Fruit fly (Drosophila melanogaster) whole organism, prepupa: ENCODE measurements around the gene CG15696.

Experiments used
- Blimp-1 ChIP-seq: fragments of 200-800 bp; sonication (Bioruptor generic); optimal IDR thresholded peaks from 3 replicates; lab custom pipeline; 2017; ENCODE audit warnings: missing biosample characterization, missing genetic modification characterization, mild to moderate bottlenecking, moderate library complexity, missing genetic modification reagents
- CG10631 ChIP-seq: fragments of 200-800 bp; sonication (Bioruptor generic); optimal IDR thresholded peaks from 2 replicates; lab custom pipeline; 2016; ENCODE audit warnings: missing biosample characterization, missing genetic modification characterization
- CG11294 ChIP-seq: fragments of 200-800 bp; sonication (Bioruptor generic); IDR thresholded peaks from 2 replicates; pipeline ENCODE4 v1.3.6; 2022; ENCODE audit warnings: missing biosample characterization, missing genetic modification characterization
- CG11762 ChIP-seq: fragments of 200-800 bp; sonication (Bioruptor generic); optimal IDR thresholded peaks from 3 replicates; lab custom pipeline; 2016; ENCODE audit warnings: missing biosample characterization, missing genetic modification characterization; ENCODE audit not compliant: insufficient read depth
- CG11902 ChIP-seq: fragments of 200-800 bp; sonication (Bioruptor generic); optimal IDR thresholded peaks from 3 replicates; lab custom pipeline; 2016; ENCODE audit warnings: missing biosample characterization, missing genetic modification characterization
- CG1621 ChIP-seq: fragments of 200-800 bp; sonication (Bioruptor generic); optimal IDR thresholded peaks from 3 replicates; lab custom pipeline; 2018; ENCODE audit warnings: missing biosample characterization, mild to moderate bottlenecking, missing genetic modification characterization
- CG3032 ChIP-seq: fragments of 200-800 bp; optimal IDR thresholded peaks from 2 replicates; lab custom pipeline; 2019; ENCODE audit warnings: missing biosample characterization, mild to moderate bottlenecking, missing genetic modification characterization, moderate library complexity
- CG31627 ChIP-seq: fragments of 200-800 bp; sonication (Bioruptor generic); optimal IDR thresholded peaks from 3 replicates; lab custom pipeline; 2016; ENCODE audit warnings: missing biosample characterization, missing genetic modification characterization
- CG34406 ChIP-seq: fragments of 200-800 bp; sonication (Bioruptor generic); optimal IDR thresholded peaks from 3 replicates; lab custom pipeline; 2016; ENCODE audit warnings: missing biosample characterization, missing genetic modification characterization
- CG4318 ChIP-seq: fragments of 200-800 bp; sonication (Bioruptor generic); optimal IDR thresholded peaks from 3 replicates; lab custom pipeline; 2017; ENCODE audit warnings: missing biosample characterization, mild to moderate bottlenecking, missing genetic modification characterization
- CG6792 ChIP-seq: fragments of 200-800 bp; sonication (Bioruptor generic); optimal IDR thresholded peaks from 3 replicates; lab custom pipeline; 2016; ENCODE audit warnings: missing biosample characterization, missing genetic modification characterization
- CG6808 ChIP-seq: fragments of 200-800 bp; sonication (Bioruptor generic); optimal IDR thresholded peaks from 3 replicates; lab custom pipeline; 2017; ENCODE audit warnings: missing biosample characterization, missing genetic modification characterization, mild to moderate bottlenecking, moderate library complexity, missing genetic modification reagents
- CG7368 ChIP-seq: fragments of 200-800 bp; sonication (Bioruptor generic); optimal IDR thresholded peaks from 3 replicates; lab custom pipeline; 2016; ENCODE audit warnings: missing biosample characterization, missing genetic modification characterization
- Eip75B ChIP-seq: fragments of 200-800 bp; sonication (Bioruptor generic); optimal IDR thresholded peaks from 3 replicates; lab custom pipeline; 2016; ENCODE audit warnings: missing biosample characterization, missing genetic modification characterization
- Eip93F ChIP-seq: fragments of 200-800 bp; sonication (Bioruptor generic); optimal IDR thresholded peaks from 2 replicates; lab custom pipeline; 2016; ENCODE audit warnings: missing biosample characterization, mild to moderate bottlenecking, missing genetic modification characterization
- Gug ChIP-seq: fragments of 200-800 bp; sonication (Bioruptor generic); IDR thresholded peaks from 2 replicates; pipeline ENCODE4 v1.3.6; 2022; ENCODE audit warnings: missing biosample characterization, missing genetic modification characterization
- Hr38 ChIP-seq: sonication (Bioruptor generic); optimal IDR thresholded peaks from 2 replicates; lab custom pipeline; 2016; ENCODE audit warnings: missing biosample characterization, missing genetic modification characterization
- Hr4 ChIP-seq: fragments of 200-800 bp; sonication (Bioruptor generic); optimal IDR thresholded peaks from 3 replicates; lab custom pipeline; 2016; ENCODE audit warnings: missing biosample characterization, missing genetic modification characterization
- Lpt ChIP-seq: fragments of 200-800 bp; sonication (Bioruptor generic); optimal IDR thresholded peaks from 3 replicates; lab custom pipeline; 2016; ENCODE audit warnings: missing biosample characterization, missing genetic modification characterization
- Met ChIP-seq: fragments of 200-800 bp; sonication (Bioruptor generic); optimal IDR thresholded peaks from 3 replicates; lab custom pipeline; 2016; ENCODE audit warnings: missing biosample characterization, missing genetic modification characterization
- Smox ChIP-seq: fragments of 200-800 bp; sonication (Bioruptor generic); optimal IDR thresholded peaks from 3 replicates; lab custom pipeline; 2016; ENCODE audit warnings: missing biosample characterization, missing genetic modification characterization
- Sox102F ChIP-seq: fragments of 200-800 bp; sonication (Bioruptor generic); optimal IDR thresholded peaks from 2 replicates; lab custom pipeline; 2016; ENCODE audit warnings: missing biosample characterization, mild to moderate bottlenecking, missing genetic modification characterization
- Sox14 ChIP-seq: fragments of 200-800 bp; sonication (Bioruptor generic); optimal IDR thresholded peaks from 3 replicates; lab custom pipeline; 2016; ENCODE audit warnings: missing biosample characterization, missing genetic modification characterization
- Sox15 ChIP-seq: fragments of 200-800 bp; sonication (Bioruptor generic); optimal IDR thresholded peaks from 3 replicates; lab custom pipeline; 2016; ENCODE audit warnings: missing biosample characterization, missing genetic modification characterization
- achi ChIP-seq: fragments of 200-800 bp; sonication (Bioruptor generic); optimal IDR thresholded peaks from 3 replicates; lab custom pipeline; 2016; ENCODE audit warnings: missing biosample characterization, missing genetic modification characterization
- cyc ChIP-seq: fragments of 200-800 bp; sonication (Bioruptor generic); optimal IDR thresholded peaks from 3 replicates; lab custom pipeline; 2016; ENCODE audit warnings: missing biosample characterization, missing genetic modification characterization
- dsx ChIP-seq: fragments of 200-800 bp; optimal IDR thresholded peaks from 3 replicates; lab custom pipeline; 2019; ENCODE audit warnings: missing biosample characterization, mild to moderate bottlenecking, missing genetic modification characterization, moderate library complexity; ENCODE audit not compliant: poor library complexity, severe bottlenecking
- fd85E ChIP-seq: fragments of 200-800 bp; sonication (Bioruptor generic); optimal IDR thresholded peaks from 3 replicates; lab custom pipeline; 2016; ENCODE audit warnings: missing biosample characterization, missing genetic modification characterization
- lz ChIP-seq: fragments of 200-800 bp; sonication (Bioruptor generic); optimal IDR thresholded peaks from 3 replicates; lab custom pipeline; 2016; ENCODE audit warnings: missing biosample characterization, missing genetic modification characterization
- net ChIP-seq: fragments of 200-800 bp; sonication (Bioruptor generic); optimal IDR thresholded peaks from 3 replicates; lab custom pipeline; 2016; ENCODE audit warnings: missing biosample characterization, missing genetic modification characterization
- pdm3 ChIP-seq: fragments of 200-800 bp; sonication (Bioruptor generic); optimal IDR thresholded peaks from 3 replicates; lab custom pipeline; 2016; ENCODE audit warnings: missing biosample characterization, missing genetic modification characterization
- salr ChIP-seq, 2 experiments: fragments of 200-800 bp; sonication (Bioruptor generic); optimal IDR thresholded peaks; 3 replicates each; lab custom pipeline; 2016 to 2018; ENCODE audit warnings: missing biosample characterization in 2 of 2, missing genetic modification characterization in 2 of 2, mild to moderate bottlenecking in 1 of 2
- spab ChIP-seq: fragments of 200-800 bp; sonication (Bioruptor generic); optimal IDR thresholded peaks from 2 replicates; lab custom pipeline; 2017; ENCODE audit warnings: missing biosample characterization, mild to moderate bottlenecking, missing genetic modification characterization, missing genetic modification reagents
- ss ChIP-seq, 2 experiments: fragments of 200-800 bp; sonication (Bioruptor generic); optimal IDR thresholded peaks; 2 replicates in 1 of 2; 3 replicates in 1 of 2; lab custom pipeline; 2017 to 2018; ENCODE audit warnings: mild to moderate bottlenecking in 2 of 2, missing biosample characterization in 2 of 2, missing genetic modification characterization in 2 of 2, moderate library complexity in 1 of 2
- svp ChIP-seq: fragments of 200-800 bp; sonication (Bioruptor generic); peaks from one replicate; lab custom pipeline; 2016; ENCODE audit warnings: missing biosample characterization, missing genetic modification characterization
- topi ChIP-seq: fragments of 200-800 bp; sonication (Bioruptor generic); optimal IDR thresholded peaks from 3 replicates; lab custom pipeline; 2016; ENCODE audit warnings: missing biosample characterization, missing genetic modification characterization
- vri ChIP-seq: fragments of 200-800 bp; sonication (Bioruptor generic); optimal IDR thresholded peaks from 3 replicates; lab custom pipeline; 2016; ENCODE audit warnings: missing biosample characterization, mild to moderate bottlenecking, missing genetic modification characterization

Gene CG15696

dm6 chr3R:20859845-20860244, 13.0 kb downstream of the CG15696 start, which contains the start of gene Ir93a (continued):
- no peak for TF ChIP-seq Blimp-1 (GFP tag; lab: Kevin White, UChicago)

dm6 chr3R:20866204-20866603, 19.3 kb downstream of the CG15696 start, which contains the start of gene KaiR1D:
TSS of gene KaiR1D (minus strand) at chr3R:20866231.
- TF ChIP-seq achi, result peak; percentile 38
- TF ChIP-seq CG4318 (GFP tag; lab: Kevin White, UChicago), result no peak
- TF ChIP-seq spab (GFP tag; lab: Kevin White, UChicago), result no peak
- TF ChIP-seq CG7368 (GFP tag; lab: Kevin White, UChicago), result peak; percentile 27
- TF ChIP-seq CG11294, result no peak
- TF ChIP-seq fd85E, result no peak

- TF ChIP-seq Lpt, result no peak
- TF ChIP-seq Hr38, result no peak
- TF ChIP-seq CG3032 (tag; lab: Kevin White, UChicago), result no peak
- TF ChIP-seq vri, result no peak
- TF ChIP-seq CG1621 (tag; lab: Kevin White, UChicago), result no peak
Observed at dm6 chr3R:20870736-20871135, 23.9 kb downstream of the CG15696 start, which contains the start of gene TotA. TSS of gene TotA (plus strand) at chr3R:20871036.

- no peak for TF ChIP-seq Sox102F (GFP tag; lab: Kevin White, UChicago)
- TF ChIP-seq Sox14 (GFP tag; lab: Kevin White, UChicago), result no peak
- TF ChIP-seq achi, result no peak
- no peak for TF ChIP-seq Smox (GFP tag; lab: Kevin White, UChicago)
- TF ChIP-seq Eip75B (GFP tag; lab: Kevin White, UChicago), result no peak
- no peak for TF ChIP-seq ss (GFP tag; optimal IDR thresholded peaks at IDR 0.05; lab: Kevin White, UChicago)
- no peak for TF ChIP-seq Lpt
- TF ChIP-seq CG1621 (tag; lab: Kevin White, UChicago), result no peak
- TF ChIP-seq CG31627 (GFP tag; lab: Kevin White, UChicago), result no peak
- no peak for TF ChIP-seq CG10631 (GFP tag; lab: Kevin White, UChicago)
- TF ChIP-seq CG6792, result no peak
- no peak for TF ChIP-seq Gug (GFP tag; lab: Robert Waterston, UW)
- TF ChIP-seq cyc, result no peak
- TF ChIP-seq CG6808 (GFP tag; lab: Kevin White, UChicago), result no peak
- TF ChIP-seq CG11294, result no peak
- TF ChIP-seq net (GFP tag; lab: Kevin White, UChicago), result no peak
- TF ChIP-seq CG11902, result no peak
Observed at dm6 chr3R:20872688-20873087, 25.8 kb downstream of the CG15696 start, which contains the start of gene TotC. TSS of gene TotC (plus strand) at chr3R:20872988.

dm6 chr3R:20873638-20874037, 26.8 kb downstream of the CG15696 start, which contains the start of gene TotB:
TSS of gene TotB (plus strand) at chr3R:20873938.
- TF ChIP-seq Smox (GFP tag; lab: Kevin White, UChicago) (no peak), svp (GFP tag; lab: Kevin White, UChicago) (peak; percentile 53)

dm6 chr3R:20876680-20877079, 29.8 kb downstream of the CG15696 start:
- no peak for TF ChIP-seq cyc
- no peak for TF ChIP-seq CG3032 (tag; lab: Kevin White, UChicago)
- TF ChIP-seq CG10631 (GFP tag; lab: Kevin White, UChicago), result no peak
- no peak for TF ChIP-seq Eip93F (GFP tag; lab: Kevin White, UChicago)
- TF ChIP-seq lz (GFP tag; lab: Kevin White, UChicago), result no peak
- no peak for TF ChIP-seq CG6808 (GFP tag; lab: Kevin White, UChicago)
- no peak for TF ChIP-seq Sox15 (GFP tag; lab: Kevin White, UChicago)
- TF ChIP-seq salr (GFP tag; optimal IDR thresholded peaks at IDR 0.05; lab: Kevin White, UChicago), result no peak
- TF ChIP-seq pdm3 (GFP tag; lab: Kevin White, UChicago), result no peak
- no peak for TF ChIP-seq CG6792
- TF ChIP-seq Hr4 (GFP tag; lab: Kevin White, UChicago), result no peak
- TF ChIP-seq CG11762, result no peak
- no peak for TF ChIP-seq CG34406 (GFP tag; lab: Kevin White, UChicago)
- no peak for TF ChIP-seq dsx (GFP tag; lab: Kevin White, UChicago)
- TF ChIP-seq Blimp-1 (GFP tag; lab: Kevin White, UChicago), result no peak
- TF ChIP-seq Met (GFP tag; lab: Kevin White, UChicago), result no peak
- no peak for TF ChIP-seq topi (GFP tag; lab: Kevin White, UChicago)
